Worm (Caenorhabditis elegans) whole organism, mixed stage, embryonic: Measurements from ENCODE around the gene mab-5.

ENCODE experiments used
- M03D4.4 ChIP-seq: sonication (generic microtip); optimal IDR thresholded peaks from 2 replicates; lab custom pipeline; 2017; ENCODE audit warnings: mild to moderate bottlenecking, missing genetic modification characterization, missing compliant biosample characterization
- bed-3 ChIP-seq: fragments of 200-800 bp; sonication (Bioruptor generic); optimal IDR thresholded peaks from 3 replicates; lab custom pipeline; 2018; ENCODE audit warnings: mild to moderate bottlenecking, missing genetic modification characterization, moderate library complexity, missing compliant biosample characterization
- blmp-1 ChIP-seq: fragments of 150-350 bp; optimal IDR thresholded peaks from 2 replicates; lab custom pipeline; 2014; ENCODE audit warnings: missing biosample characterization, missing genetic modification characterization
- ceh-39 ChIP-seq: fragments of 150-350 bp; optimal IDR thresholded peaks from 2 replicates; lab custom pipeline; 2014; ENCODE audit warnings: missing biosample characterization, missing genetic modification characterization
- ceh-43 ChIP-seq: fragments of 200-800 bp; sonication (Bioruptor generic); optimal IDR thresholded peaks from 2 replicates; lab custom pipeline; 2018; ENCODE audit warnings: mild to moderate bottlenecking, missing genetic modification characterization, moderate library complexity, missing compliant biosample characterization
- ceh-83 ChIP-seq: fragments of 200-800 bp; sonication (Bioruptor generic); optimal IDR thresholded peaks from 2 replicates; lab custom pipeline; 2018; ENCODE audit warnings: mild to moderate bottlenecking, missing genetic modification characterization, missing compliant biosample characterization
- ces-1 ChIP-seq: fragments of 150-350 bp; optimal IDR thresholded peaks from 2 replicates; lab custom pipeline; 2014; ENCODE audit warnings: missing biosample characterization, missing genetic modification reagents, missing genetic modification characterization
- cnd-1 ChIP-seq: fragments of 200-800 bp; sonication (Bioruptor generic); optimal IDR thresholded peaks from 2 replicates; lab custom pipeline; 2018; ENCODE audit warnings: mild to moderate bottlenecking, missing genetic modification characterization, missing compliant biosample characterization
- drap-1 ChIP-seq: fragments of 200-800 bp; sonication (Bioruptor generic); optimal IDR thresholded peaks from 3 replicates; lab custom pipeline; 2018; ENCODE audit warnings: mild to moderate bottlenecking, missing genetic modification characterization, missing compliant biosample characterization
- elt-1 ChIP-seq: sonication (generic microtip); optimal IDR thresholded peaks from 2 replicates; lab custom pipeline; 2017; ENCODE audit warnings: missing genetic modification characterization, mild to moderate bottlenecking, missing compliant biosample characterization, antibody characterized with exemption, moderate library complexity, borderline replicate concordance; ENCODE audit not compliant: insufficient read depth
- elt-3 ChIP-seq: fragments of 150-350 bp; optimal IDR thresholded peaks from 2 replicates; lab custom pipeline; 2014; ENCODE audit warnings: missing biosample characterization, missing genetic modification characterization
- flh-1 ChIP-seq: fragments of 200-800 bp; sonication (Bioruptor generic); optimal IDR thresholded peaks from 2 replicates; lab custom pipeline; 2018; ENCODE audit warnings: mild to moderate bottlenecking, missing genetic modification characterization, moderate library complexity, missing compliant biosample characterization
- ham-2 ChIP-seq: fragments of 200-800 bp; sonication (Bioruptor generic); optimal IDR thresholded peaks from 2 replicates; lab custom pipeline; 2018; ENCODE audit warnings: mild to moderate bottlenecking, missing genetic modification characterization, missing compliant biosample characterization
- hlh-1 ChIP-seq: fragments of 150-350 bp; optimal IDR thresholded peaks from 2 replicates; lab custom pipeline; 2014; ENCODE audit warnings: missing biosample characterization, missing genetic modification reagents, missing genetic modification characterization
- lsy-2 ChIP-seq: fragments of 150-350 bp; optimal IDR thresholded peaks from 2 replicates; lab custom pipeline; 2014; ENCODE audit warnings: missing biosample characterization, missing genetic modification characterization
- mab-5 ChIP-seq: fragments of 150-350 bp; optimal IDR thresholded peaks from 2 replicates; lab custom pipeline; 2014; ENCODE audit warnings: missing biosample characterization, missing genetic modification characterization
- mep-1 ChIP-seq: fragments of 150-350 bp; optimal IDR thresholded peaks from 2 replicates; lab custom pipeline; 2017; ENCODE audit warnings: missing biosample characterization, missing genetic modification reagents, missing genetic modification characterization, inconsistent platforms
- mls-2 ChIP-seq: sonication (generic microtip); optimal IDR thresholded peaks from 2 replicates; lab custom pipeline; 2016; ENCODE audit warnings: mild to moderate bottlenecking, missing genetic modification characterization, moderate library complexity, missing compliant biosample characterization
- nhr-12 ChIP-seq: fragments of 150-350 bp; optimal IDR thresholded peaks from 2 replicates; lab custom pipeline; 2014; ENCODE audit warnings: missing biosample characterization, missing genetic modification characterization
- nhr-2 ChIP-seq: fragments of 150-350 bp; optimal IDR thresholded peaks from 2 replicates; lab custom pipeline; 2014; ENCODE audit warnings: missing biosample characterization, missing genetic modification characterization
- nhr-237 ChIP-seq: fragments of 150-350 bp; optimal IDR thresholded peaks from 2 replicates; lab custom pipeline; 2014; ENCODE audit warnings: missing biosample characterization, missing genetic modification characterization
- nhr-28 ChIP-seq: fragments of 150-350 bp; optimal IDR thresholded peaks from 2 replicates; lab custom pipeline; 2014; ENCODE audit warnings: missing biosample characterization, missing genetic modification characterization
- nhr-76 ChIP-seq: sonication (generic microtip); optimal IDR thresholded peaks from 2 replicates; lab custom pipeline; 2017; ENCODE audit warnings: missing biosample characterization, missing genetic modification characterization
- pha-4 ChIP-seq: fragments of 150-350 bp; optimal IDR thresholded peaks from 2 replicates; lab custom pipeline; 2018; ENCODE audit warnings: missing biosample characterization, missing genetic modification reagents, missing genetic modification characterization
- sem-2 ChIP-seq: fragments of 200-800 bp; sonication (Bioruptor generic); optimal IDR thresholded peaks from 2 replicates; lab custom pipeline; 2018; ENCODE audit warnings: mild to moderate bottlenecking, missing genetic modification characterization, missing compliant biosample characterization
- snpc-4 ChIP-seq: fragments of 150-350 bp; optimal IDR thresholded peaks from 2 replicates; lab custom pipeline; 2014; ENCODE audit warnings: missing biosample characterization, missing genetic modification characterization
- sptf-1 ChIP-seq: sonication (generic microtip); optimal IDR thresholded peaks from 2 replicates; lab custom pipeline; 2017; ENCODE audit warnings: mild to moderate bottlenecking, missing genetic modification characterization, moderate library complexity, missing compliant biosample characterization
- tbx-8 ChIP-seq: fragments of 200-800 bp; sonication (Bioruptor generic); optimal IDR thresholded peaks from 2 replicates; lab custom pipeline; 2018; ENCODE audit warnings: mild to moderate bottlenecking, missing genetic modification characterization, moderate library complexity, missing compliant biosample characterization
- unc-120 ChIP-seq: sonication (generic microtip); optimal IDR thresholded peaks from 2 replicates; lab custom pipeline; 2017; ENCODE audit warnings: missing genetic modification characterization, missing compliant biosample characterization; ENCODE audit not compliant: poor library complexity, severe bottlenecking
- unc-39 ChIP-seq: fragments of 150-350 bp; optimal IDR thresholded peaks from 2 replicates; lab custom pipeline; 2014; ENCODE audit warnings: missing biosample characterization, missing genetic modification characterization
- unc-62 ChIP-seq: fragments of 150-350 bp; optimal IDR thresholded peaks from 2 replicates; lab custom pipeline; 2014; ENCODE audit warnings: missing biosample characterization, missing genetic modification reagents, missing genetic modification characterization
- zip-8 ChIP-seq: fragments of 150-350 bp; optimal IDR thresholded peaks from 2 replicates; lab custom pipeline; 2014; ENCODE audit warnings: missing biosample characterization, missing genetic modification characterization
- ztf-11 ChIP-seq: fragments of 150-350 bp; optimal IDR thresholded peaks from 2 replicates; lab custom pipeline; 2014; ENCODE audit warnings: missing biosample characterization, missing genetic modification characterization

The mab-5 gene

DNA sequence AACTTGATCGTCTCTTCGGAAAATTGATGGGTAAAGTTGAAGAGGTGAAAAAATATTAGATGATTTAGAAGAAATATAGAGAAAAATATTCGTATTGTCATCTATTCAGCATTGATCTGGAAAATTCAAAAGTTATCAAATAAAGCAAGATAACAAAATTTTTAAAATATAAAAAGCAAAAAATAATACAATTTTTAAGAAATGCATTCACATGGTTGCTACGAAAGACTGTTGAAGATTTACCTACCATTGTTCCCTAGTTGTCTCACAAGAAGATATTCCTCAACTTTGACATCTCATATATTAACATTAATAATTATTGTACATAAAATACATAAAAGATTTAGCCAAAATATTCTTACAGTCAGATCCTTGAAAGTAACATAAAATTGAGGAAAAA, 28.9 kb downstream of the mab-5 start, which contains the start of gene cdh-3:
Gene cdh-3, minus strand, starts transcription at position 101 of the 400 bp plus-strand sequence.
- no peak for TF ChIP-seq mep-1
- TF ChIP-seq ham-2 = no peak
- no peak for TF ChIP-seq ceh-39 (tag; lab: Kevin White, UChicago)
- no peak for TF ChIP-seq ceh-83 (GFP tag; lab: Kevin White, UChicago)
- no peak for TF ChIP-seq nhr-12 (tag; lab: Kevin White, UChicago)
- no peak for TF ChIP-seq snpc-4
- no peak for TF ChIP-seq M03D4.4 (tag; lab: Kevin White, UChicago)
- no peak for TF ChIP-seq hlh-1 (tag; lab: Kevin White, UChicago)
- TF ChIP-seq drap-1 (GFP tag; lab: Kevin White, UChicago) = no peak

DNA sequence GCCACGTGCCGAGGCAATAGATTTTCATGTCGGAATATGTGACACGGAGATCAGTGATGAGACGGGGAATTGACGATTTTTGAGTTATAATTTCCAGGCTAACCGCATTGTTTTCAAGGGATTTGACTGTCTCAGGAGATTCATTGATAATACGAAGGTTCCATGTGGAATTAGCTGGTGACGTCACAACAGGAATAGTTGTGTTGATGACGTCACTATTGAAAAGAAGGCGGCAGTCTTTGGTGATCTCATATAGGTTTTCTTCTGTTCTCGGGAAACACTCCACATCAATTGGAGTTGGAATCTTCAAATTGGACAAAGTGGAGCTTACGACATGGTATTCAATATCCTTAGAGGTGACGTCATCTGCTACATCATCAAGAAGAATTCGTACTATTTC, 40.1 kb downstream of the mab-5 start:
- TF ChIP-seq zip-8 (tag; lab: Kevin White, UChicago) = peak; percentile 96
- TF ChIP-seq unc-62 (GFP tag; lab: Kevin White, UChicago) = no peak

ce11 chrIII:7737646-7738258, 45.5 kb downstream of the mab-5 start:
- no peak for TF ChIP-seq mep-1
- no peak for TF ChIP-seq nhr-2
- no peak for TF ChIP-seq ham-2
- TF ChIP-seq mls-2 (tag; lab: Kevin White, UChicago) = no peak
- TF ChIP-seq drap-1 (GFP tag; lab: Kevin White, UChicago) = no peak
- peak; percentile 18 for TF ChIP-seq ceh-83 (GFP tag; lab: Kevin White, UChicago)
- TF ChIP-seq ces-1 (GFP tag; lab: Kevin White, UChicago) = peak; percentile 33

- TF ChIP-seq cnd-1 (tag; lab: Kevin White, UChicago) (no peak), flh-1 (GFP tag; lab: Kevin White, UChicago) (no peak), blmp-1 (tag; lab: Kevin White, UChicago) (no peak)
Measured at ce11 chrIII:7736806-7737205, 46.4 kb downstream of the mab-5 start.

- TF ChIP-seq nhr-2 (no peak), unc-39 (no peak), flh-1 (GFP tag; lab: Kevin White, UChicago) (no peak), nhr-237 (tag; lab: Kevin White, UChicago) (no peak), tbx-8 (GFP tag; lab: Kevin White, UChicago) (no peak), pha-4 (no peak), mab-5 (tag; lab: Kevin White, UChicago) (no peak), blmp-1 (tag; lab: Kevin White, UChicago) (no peak), ceh-39 (tag; lab: Kevin White, UChicago) (no peak), ceh-43 (GFP tag; lab: Kevin White, UChicago) (no peak), sptf-1 (tag; lab: Kevin White, UChicago) (no peak), nhr-28 (tag; lab: Kevin White, UChicago) (no peak), mls-2 (tag; lab: Kevin White, UChicago) (no peak), elt-3 (no peak)
Measured at ce11 chrIII:7736003-7736402, 47.3 kb downstream of the mab-5 start.

- TF ChIP-seq nhr-12 (tag; lab: Kevin White, UChicago) (no peak), cnd-1 (tag; lab: Kevin White, UChicago) (no peak), ceh-39 (tag; lab: Kevin White, UChicago) (no peak), bed-3 (GFP tag; lab: Kevin White, UChicago) (no peak), unc-62 (GFP tag; lab: Kevin White, UChicago) (peak; percentile 94), ces-1 (GFP tag; lab: Kevin White, UChicago) (no peak), nhr-2 (peak; percentile 97), ztf-11 (tag; lab: Kevin White, UChicago) (no peak), flh-1 (GFP tag; lab: Kevin White, UChicago) (no peak), unc-120 (tag; lab: Kevin White, UChicago) (no peak), tbx-8 (GFP tag; lab: Kevin White, UChicago) (no peak), unc-39 (no peak), zip-8 (tag; lab: Kevin White, UChicago) (peak; percentile 66), sptf-1 (tag; lab: Kevin White, UChicago) (no peak), ceh-43 (GFP tag; lab: Kevin White, UChicago) (no peak), M03D4.4 (tag; lab: Kevin White, UChicago) (no peak), nhr-28 (tag; lab: Kevin White, UChicago) (no peak), blmp-1 (tag; lab: Kevin White, UChicago) (no peak), mep-1 (no peak), lsy-2 (tag; lab: Kevin White, UChicago) (no peak), ham-2 (no peak), elt-1 (tag; lab: Kevin White, UChicago) (peak; percentile 87), nhr-237 (tag; lab: Kevin White, UChicago) (no peak), sem-2 (GFP tag; lab: Kevin White, UChicago) (no peak), hlh-1 (tag; lab: Kevin White, UChicago) (no peak), mab-5 (tag; lab: Kevin White, UChicago) (no peak), nhr-76 (no peak)
Measured at ce11 chrIII:7734105-7734504, 49.1 kb downstream of the mab-5 start.
